Fruit fly (Drosophila melanogaster): ENCODE measurements around the gene HLH4C.

dm6 chrX:4604553-4604952 lies 42.7 kb downstream of the HLH4C start:
- TF ChIP-seq odd (GFP tag; optimal IDR thresholded peaks at IDR 0.05) = no peak
- TF ChIP-seq gsb-n (tag; optimal IDR thresholded peaks at IDR 0.05) = no peak
- no peak for TF ChIP-seq chinmo (GFP tag; IDR thresholded peaks at IDR 0.05; ENCODE audit: partially characterized antibody)
- TF ChIP-seq Dfd (GFP tag; optimal IDR thresholded peaks at IDR 0.05) = no peak

Data from whole organism, embryonic.